Worm (Caenorhabditis elegans) whole organism, L3 larva: ENCODE data around the gene rpt-3.

Experiments
- ceh-9 ChIP-seq: sonication (generic microtip); optimal IDR thresholded peaks from 2 replicates; lab custom pipeline; 2018; ENCODE audit warnings: missing biosample characterization, missing genetic modification characterization
- fos-1 ChIP-seq: fragments of 150-350 bp; optimal IDR thresholded peaks from 2 replicates; lab custom pipeline; 2014; ENCODE audit warnings: missing biosample characterization, missing genetic modification characterization
- jun-1 ChIP-seq: fragments of 150-350 bp; optimal IDR thresholded peaks from 2 replicates; lab custom pipeline; 2014; ENCODE audit warnings: missing biosample characterization, missing genetic modification reagents, missing genetic modification characterization
- nhr-11 ChIP-seq: fragments of 150-350 bp; optimal IDR thresholded peaks from 2 replicates; lab custom pipeline; 2014; ENCODE audit warnings: missing biosample characterization, missing genetic modification characterization
- nhr-28 ChIP-seq: fragments of 150-350 bp; optimal IDR thresholded peaks from 2 replicates; lab custom pipeline; 2014; ENCODE audit warnings: missing biosample characterization, missing genetic modification characterization
- nhr-77 ChIP-seq: fragments of 150-350 bp; optimal IDR thresholded peaks from 2 replicates; lab custom pipeline; 2014; ENCODE audit warnings: missing biosample characterization, missing genetic modification characterization
- snpc-4 ChIP-seq: fragments of 150-350 bp; optimal IDR thresholded peaks from 2 replicates; lab custom pipeline; 2014; ENCODE audit warnings: missing biosample characterization, missing genetic modification characterization
- tbx-2 ChIP-seq: sonication (generic microtip); optimal IDR thresholded peaks from 2 replicates; lab custom pipeline; 2016; ENCODE audit warnings: mild to moderate bottlenecking, missing genetic modification characterization, missing compliant biosample characterization
- unc-62 ChIP-seq: fragments of 150-350 bp; sonication (generic microtip); optimal IDR thresholded peaks from 4 replicates; lab custom pipeline; 2014; ENCODE audit warnings: missing biosample characterization, missing genetic modification reagents, missing genetic modification characterization
- zag-1 ChIP-seq: fragments of 150-350 bp; optimal IDR thresholded peaks from 2 replicates; lab custom pipeline; 2014; ENCODE audit warnings: missing biosample characterization, missing genetic modification characterization

DNA sequence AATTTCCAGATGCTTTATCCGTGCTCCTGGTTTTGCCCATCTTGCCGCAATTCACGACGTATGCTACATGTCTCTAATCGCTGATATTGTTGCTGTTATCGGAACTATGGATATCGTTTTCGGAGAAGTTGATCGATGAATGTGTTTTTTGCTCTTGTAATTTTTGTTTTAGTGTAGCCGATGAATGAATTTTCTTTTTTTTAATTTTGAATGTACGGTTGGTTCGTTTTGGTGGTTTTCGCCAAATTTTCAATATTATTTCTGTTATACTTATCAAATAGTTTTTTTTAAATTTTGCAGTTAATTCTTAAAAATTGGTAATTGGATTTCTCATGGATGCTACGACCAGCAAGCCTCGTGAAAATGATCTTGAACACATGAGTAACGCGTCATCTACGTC is 22.6 kb upstream of the rpt-3 start, which contains the start of gene T26A5.2:
- TF ChIP-seq jun-1, result no peak
- TF ChIP-seq nhr-28 (tag; lab: Kevin White, UChicago), result no peak
- TF ChIP-seq snpc-4 (tag; lab: Kevin White, UChicago), result no peak
- no peak for TF ChIP-seq fos-1 (tag; lab: Kevin White, UChicago)
- TF ChIP-seq nhr-77 (tag; lab: Kevin White, UChicago), result no peak
- no peak for TF ChIP-seq ceh-9 (tag; lab: Kevin White, UChicago)
- TF ChIP-seq nhr-11 (tag; lab: Kevin White, UChicago), result no peak
- TF ChIP-seq tbx-2, result no peak
- TF ChIP-seq zag-1 (tag; lab: Kevin White, UChicago), result no peak
- TF ChIP-seq unc-62 (GFP tag; lab: Kevin White, UChicago), result no peak
